Worm (Caenorhabditis elegans) whole organism, mixed stage, embryonic: ENCODE data around the gene fipp-1.
"Not testable (repeated sequence)": the region's sequence is repeated elsewhere in the genome, so short reads cannot be mapped to it uniquely, and the experiment has no call there.

ENCODE experiments used
- M03D4.4 ChIP-seq: sonication (generic microtip); optimal IDR thresholded peaks from 2 replicates; lab custom pipeline; 2017; ENCODE audit warnings: mild to moderate bottlenecking, missing genetic modification characterization, missing compliant biosample characterization
- blmp-1 ChIP-seq: fragments of 150-350 bp; optimal IDR thresholded peaks from 2 replicates; lab custom pipeline; 2014; ENCODE audit warnings: missing biosample characterization, missing genetic modification characterization
- ceh-39 ChIP-seq: fragments of 150-350 bp; optimal IDR thresholded peaks from 2 replicates; lab custom pipeline; 2014; ENCODE audit warnings: missing biosample characterization, missing genetic modification characterization
- ceh-43 ChIP-seq: fragments of 200-800 bp; sonication (Bioruptor generic); optimal IDR thresholded peaks from 2 replicates; lab custom pipeline; 2018; ENCODE audit warnings: mild to moderate bottlenecking, missing genetic modification characterization, moderate library complexity, missing compliant biosample characterization
- ceh-83 ChIP-seq: fragments of 200-800 bp; sonication (Bioruptor generic); optimal IDR thresholded peaks from 2 replicates; lab custom pipeline; 2018; ENCODE audit warnings: mild to moderate bottlenecking, missing genetic modification characterization, missing compliant biosample characterization
- ces-1 ChIP-seq: fragments of 150-350 bp; optimal IDR thresholded peaks from 2 replicates; lab custom pipeline; 2014; ENCODE audit warnings: missing biosample characterization, missing genetic modification reagents, missing genetic modification characterization
- cnd-1 ChIP-seq: fragments of 200-800 bp; sonication (Bioruptor generic); optimal IDR thresholded peaks from 2 replicates; lab custom pipeline; 2018; ENCODE audit warnings: mild to moderate bottlenecking, missing genetic modification characterization, missing compliant biosample characterization
- elt-1 ChIP-seq: sonication (generic microtip); optimal IDR thresholded peaks from 2 replicates; lab custom pipeline; 2017; ENCODE audit warnings: missing genetic modification characterization, mild to moderate bottlenecking, missing compliant biosample characterization, antibody characterized with exemption, moderate library complexity, borderline replicate concordance; ENCODE audit not compliant: insufficient read depth
- elt-3 ChIP-seq: fragments of 150-350 bp; optimal IDR thresholded peaks from 2 replicates; lab custom pipeline; 2014; ENCODE audit warnings: missing biosample characterization, missing genetic modification characterization
- flh-1 ChIP-seq: fragments of 200-800 bp; sonication (Bioruptor generic); optimal IDR thresholded peaks from 2 replicates; lab custom pipeline; 2018; ENCODE audit warnings: mild to moderate bottlenecking, missing genetic modification characterization, moderate library complexity, missing compliant biosample characterization
- ham-2 ChIP-seq: fragments of 200-800 bp; sonication (Bioruptor generic); optimal IDR thresholded peaks from 2 replicates; lab custom pipeline; 2018; ENCODE audit warnings: mild to moderate bottlenecking, missing genetic modification characterization, missing compliant biosample characterization
- hlh-1 ChIP-seq: fragments of 150-350 bp; optimal IDR thresholded peaks from 2 replicates; lab custom pipeline; 2014; ENCODE audit warnings: missing biosample characterization, missing genetic modification reagents, missing genetic modification characterization
- lin-13 ChIP-seq: fragments of 150-350 bp; optimal IDR thresholded peaks from 2 replicates; lab custom pipeline; 2014; ENCODE audit warnings: missing biosample characterization, missing genetic modification characterization
- lsy-2 ChIP-seq: fragments of 150-350 bp; optimal IDR thresholded peaks from 2 replicates; lab custom pipeline; 2014; ENCODE audit warnings: missing biosample characterization, missing genetic modification characterization
- mab-5 ChIP-seq: fragments of 150-350 bp; optimal IDR thresholded peaks from 2 replicates; lab custom pipeline; 2014; ENCODE audit warnings: missing biosample characterization, missing genetic modification characterization
- mep-1 ChIP-seq: fragments of 150-350 bp; optimal IDR thresholded peaks from 2 replicates; lab custom pipeline; 2017; ENCODE audit warnings: missing biosample characterization, missing genetic modification reagents, missing genetic modification characterization, inconsistent platforms
- mls-2 ChIP-seq: sonication (generic microtip); optimal IDR thresholded peaks from 2 replicates; lab custom pipeline; 2016; ENCODE audit warnings: mild to moderate bottlenecking, missing genetic modification characterization, moderate library complexity, missing compliant biosample characterization
- nhr-12 ChIP-seq: fragments of 150-350 bp; optimal IDR thresholded peaks from 2 replicates; lab custom pipeline; 2014; ENCODE audit warnings: missing biosample characterization, missing genetic modification characterization
- nhr-28 ChIP-seq: fragments of 150-350 bp; optimal IDR thresholded peaks from 2 replicates; lab custom pipeline; 2014; ENCODE audit warnings: missing biosample characterization, missing genetic modification characterization
- nhr-76 ChIP-seq: sonication (generic microtip); optimal IDR thresholded peaks from 2 replicates; lab custom pipeline; 2017; ENCODE audit warnings: missing biosample characterization, missing genetic modification characterization
- pha-4 ChIP-seq: fragments of 150-350 bp; optimal IDR thresholded peaks from 2 replicates; lab custom pipeline; 2018; ENCODE audit warnings: missing biosample characterization, missing genetic modification reagents, missing genetic modification characterization
- sem-2 ChIP-seq: fragments of 200-800 bp; sonication (Bioruptor generic); optimal IDR thresholded peaks from 2 replicates; lab custom pipeline; 2018; ENCODE audit warnings: mild to moderate bottlenecking, missing genetic modification characterization, missing compliant biosample characterization
- sptf-1 ChIP-seq: sonication (generic microtip); optimal IDR thresholded peaks from 2 replicates; lab custom pipeline; 2017; ENCODE audit warnings: mild to moderate bottlenecking, missing genetic modification characterization, moderate library complexity, missing compliant biosample characterization
- tbx-8 ChIP-seq: fragments of 200-800 bp; sonication (Bioruptor generic); optimal IDR thresholded peaks from 2 replicates; lab custom pipeline; 2018; ENCODE audit warnings: mild to moderate bottlenecking, missing genetic modification characterization, moderate library complexity, missing compliant biosample characterization
- unc-120 ChIP-seq: sonication (generic microtip); optimal IDR thresholded peaks from 2 replicates; lab custom pipeline; 2017; ENCODE audit warnings: missing genetic modification characterization, missing compliant biosample characterization; ENCODE audit not compliant: poor library complexity, severe bottlenecking
- unc-39 ChIP-seq: fragments of 150-350 bp; optimal IDR thresholded peaks from 2 replicates; lab custom pipeline; 2014; ENCODE audit warnings: missing biosample characterization, missing genetic modification characterization
- unc-62 ChIP-seq: fragments of 150-350 bp; optimal IDR thresholded peaks from 2 replicates; lab custom pipeline; 2014; ENCODE audit warnings: missing biosample characterization, missing genetic modification reagents, missing genetic modification characterization
- zip-8 ChIP-seq: fragments of 150-350 bp; optimal IDR thresholded peaks from 2 replicates; lab custom pipeline; 2014; ENCODE audit warnings: missing biosample characterization, missing genetic modification characterization
- ztf-11 ChIP-seq: fragments of 150-350 bp; optimal IDR thresholded peaks from 2 replicates; lab custom pipeline; 2014; ENCODE audit warnings: missing biosample characterization, missing genetic modification characterization

Gene fipp-1

ce11 chrV:4336462-4336861 lies 35.1 kb upstream of the fipp-1 start, which contains the start of gene irld-1:
irld-1 (plus strand) TSS chrV:4336762.
- TF ChIP-seq lsy-2; flh-1 (GFP tag; lab: Kevin White, UChicago); unc-39 (tag; lab: Kevin White, UChicago): not testable (repeated sequence)

ce11 chrV:4339479-4339878 lies 32.1 kb upstream of the fipp-1 start:
- no peak for TF ChIP-seq lsy-2
- TF ChIP-seq blmp-1, result no peak
- TF ChIP-seq, all 35 proteins: peak for 0

ce11 chrV:4341208-4341607 lies 30.4 kb upstream of the fipp-1 start, which contains the start of gene glrx-3:
glrx-3 (minus strand) TSS chrV:4341308.
- TF ChIP-seq ztf-11 (tag; lab: Kevin White, UChicago), result no peak
- no peak for TF ChIP-seq ces-1 (GFP tag; lab: Kevin White, UChicago)
- TF ChIP-seq tbx-8 (GFP tag; lab: Kevin White, UChicago), result no peak
- TF ChIP-seq unc-62 (GFP tag; lab: Kevin White, UChicago), result no peak
- no peak for TF ChIP-seq nhr-76 (tag; lab: Kevin White, UChicago)
- no peak for TF ChIP-seq elt-1 (tag; lab: Kevin White, UChicago)
- TF ChIP-seq, all 35 proteins: peak for 0

ce11 chrV:4341736-4342135 lies 29.9 kb upstream of the fipp-1 start:
- TF ChIP-seq tbx-8 (GFP tag; lab: Kevin White, UChicago) (no peak), nhr-28 (tag; lab: Kevin White, UChicago) (no peak), M03D4.4 (tag; lab: Kevin White, UChicago) (no peak), nhr-12 (tag; lab: Kevin White, UChicago) (no peak), unc-120 (tag; lab: Kevin White, UChicago) (no peak), ceh-83 (GFP tag; lab: Kevin White, UChicago) (no peak), sem-2 (GFP tag; lab: Kevin White, UChicago) (no peak), mls-2 (tag; lab: Kevin White, UChicago) (no peak), ceh-43 (no peak), unc-39 (tag; lab: Kevin White, UChicago) (no peak), flh-1 (GFP tag; lab: Kevin White, UChicago) (no peak), ceh-39 (tag; lab: Kevin White, UChicago) (no peak)

ce11 chrV:4345714-4346113 lies 25.9 kb upstream of the fipp-1 start, which contains the start of gene figl-1:
figl-1 (minus strand) TSS chrV:4345999.
- TF ChIP-seq mep-1 (tag; lab: Kevin White, UChicago), result no peak
- TF ChIP-seq elt-3 (tag; lab: Kevin White, UChicago), result no peak
- TF ChIP-seq lin-13 (tag; lab: Kevin White, UChicago), result no peak
- no peak for TF ChIP-seq sem-2 (GFP tag; lab: Kevin White, UChicago)
- no peak for TF ChIP-seq sptf-1 (tag; lab: Kevin White, UChicago)
- TF ChIP-seq unc-120 (tag; lab: Kevin White, UChicago), result no peak

- TF ChIP-seq nhr-12 (tag; lab: Kevin White, UChicago) (no peak), ztf-11 (tag; lab: Kevin White, UChicago) (no peak), mls-2 (tag; lab: Kevin White, UChicago) (no peak), nhr-76 (tag; lab: Kevin White, UChicago) (no peak), cnd-1 (tag; lab: Kevin White, UChicago) (no peak), pha-4 (tag; lab: Kevin White, UChicago) (no peak), unc-62 (GFP tag; lab: Kevin White, UChicago) (no peak), sem-2 (GFP tag; lab: Kevin White, UChicago) (no peak), ces-1 (GFP tag; lab: Kevin White, UChicago) (no peak), zip-8 (no peak), mab-5 (tag; lab: Kevin White, UChicago) (no peak), flh-1 (GFP tag; lab: Kevin White, UChicago) (no peak), ceh-43 (no peak), tbx-8 (GFP tag; lab: Kevin White, UChicago) (no peak), lin-13 (tag; lab: Kevin White, UChicago) (no peak), hlh-1 (tag; lab: Kevin White, UChicago) (no peak), lsy-2 (no peak), ham-2 (GFP tag; lab: Kevin White, UChicago) (no peak), unc-120 (tag; lab: Kevin White, UChicago) (no peak)
These were observed 25.3 kb upstream of the fipp-1 start, which contains the start of gene hpo-18 for ce11 chrV:4346325-4346724. hpo-18 (minus strand) TSS chrV:4346425.
